Worm (Caenorhabditis elegans) whole organism, L1 larva: ENCODE data around the gene cyn-9.

Source experiments
- C04F5.9 ChIP-seq: sonication (generic microtip); optimal IDR thresholded peaks from 2 replicates; lab custom pipeline; 2016; ENCODE audit warnings: missing genetic modification characterization, missing compliant biosample characterization
- C16A3.4 ChIP-seq: fragments of 150-350 bp; optimal IDR thresholded peaks from 2 replicates; lab custom pipeline; 2014; ENCODE audit warnings: missing biosample characterization, missing genetic modification characterization
- Y116A8C.19 ChIP-seq: sonication (generic microtip); optimal IDR thresholded peaks from 2 replicates; lab custom pipeline; 2016; ENCODE audit warnings: missing compliant biosample characterization, missing genetic modification characterization, borderline replicate concordance
- alr-1 ChIP-seq: fragments of 200-800 bp; sonication (Bioruptor generic); optimal IDR thresholded peaks from 2 replicates; lab custom pipeline; 2018; ENCODE audit warnings: borderline replicate concordance, mild to moderate bottlenecking, missing genetic modification characterization, missing compliant biosample characterization
- aly-2 ChIP-seq: fragments of 150-350 bp; optimal IDR thresholded peaks from 2 replicates; lab custom pipeline; 2014; ENCODE audit warnings: missing biosample characterization, missing genetic modification characterization
- ama-1 ChIP-seq: fragments of 150-350 bp; optimal IDR thresholded peaks from 2 replicates; lab custom pipeline; 2014
- blmp-1 ChIP-seq: fragments of 150-350 bp; optimal IDR thresholded peaks from 2 replicates; lab custom pipeline; 2014; ENCODE audit warnings: missing biosample characterization, missing genetic modification characterization
- ceh-63 ChIP-seq: fragments of 200-800 bp; sonication (Bioruptor generic); optimal IDR thresholded peaks from 2 replicates; lab custom pipeline; 2018; ENCODE audit warnings: mild to moderate bottlenecking, missing genetic modification characterization, missing compliant biosample characterization
- ceh-82 ChIP-seq, 3 experiments: fragments of 150-350 bp in 1 of 3; sonication (generic microtip) in 2 of 3; optimal IDR thresholded peaks; 2 replicates each; lab custom pipeline; 2014 to 2017; ENCODE audit warnings: missing biosample characterization in 3 of 3, missing genetic modification characterization in 3 of 3
- ceh-88 ChIP-seq: fragments of 200-800 bp; sonication (Bioruptor generic); IDR thresholded peaks from 2 replicates; pipeline ENCODE4 v1.3.6; 2022; ENCODE audit warnings: missing genetic modification characterization, missing compliant biosample characterization
- ceh-90 ChIP-seq: sonication (generic microtip); optimal IDR thresholded peaks from 2 replicates; lab custom pipeline; 2016; ENCODE audit warnings: missing genetic modification characterization, missing compliant biosample characterization
- ces-1 ChIP-seq: fragments of 150-350 bp; optimal IDR thresholded peaks from 2 replicates; lab custom pipeline; 2014; ENCODE audit warnings: missing biosample characterization, missing genetic modification reagents, missing genetic modification characterization
- dpl-1 ChIP-seq, 3 experiments: fragments of 150-350 bp in 2 of 3; sonication (generic microtip) in 1 of 3; optimal IDR thresholded peaks; 2 replicates each; lab custom pipeline; 2014 to 2017; ENCODE audit warnings: missing biosample characterization in 3 of 3, missing genetic modification characterization in 3 of 3, missing genetic modification reagents in 3 of 3
- dsc-1 ChIP-seq: sonication (generic microtip); optimal IDR thresholded peaks from 2 replicates; lab custom pipeline; 2016; ENCODE audit warnings: mild to moderate bottlenecking, missing genetic modification characterization, missing compliant biosample characterization
- efl-1 ChIP-seq, 4 experiments: fragments of 150-350 bp; optimal IDR thresholded peaks in 3 of 4; peaks in 1 of 4; 1 replicate in 1 of 4; 2 replicates in 3 of 4; lab custom pipeline; 2014; ENCODE audit warnings: missing biosample characterization in 2 of 4, missing genetic modification characterization in 2 of 4, missing genetic modification reagents in 2 of 4
- efl-3 ChIP-seq: fragments of 200-800 bp; sonication (Bioruptor generic); optimal IDR thresholded peaks from 2 replicates; lab custom pipeline; 2018; ENCODE audit warnings: mild to moderate bottlenecking, missing genetic modification characterization, missing compliant biosample characterization
- egl-27 ChIP-seq, 2 experiments: fragments of 150-350 bp in 1 of 2; sonication (generic microtip); optimal IDR thresholded peaks; 3 replicates each; lab custom pipeline; 2017 to 2018; ENCODE audit warnings: missing biosample characterization in 2 of 2, missing genetic modification characterization in 2 of 2, missing genetic modification reagents in 2 of 2
- elt-3 ChIP-seq, 6 experiments: fragments of 150-350 bp in 1 of 6; sonication (generic microtip); optimal IDR thresholded peaks; 2 replicates each; lab custom pipeline; 2017 to 2018; ENCODE audit warnings: missing biosample characterization in 6 of 6, missing genetic modification characterization in 6 of 6, inconsistent platforms in 1 of 6
- ets-5 ChIP-seq: fragments of 200-800 bp; sonication (Bioruptor generic); IDR thresholded peaks from 2 replicates; pipeline ENCODE4 v1.3.6; 2022; ENCODE audit warnings: missing genetic modification characterization, missing compliant biosample characterization
- fos-1 ChIP-seq: fragments of 150-350 bp; optimal IDR thresholded peaks from 2 replicates; lab custom pipeline; 2014; ENCODE audit warnings: missing biosample characterization, missing genetic modification characterization
- hlh-17 ChIP-seq: fragments of 200-800 bp; sonication (Bioruptor generic); optimal IDR thresholded peaks from 2 replicates; lab custom pipeline; 2018; ENCODE audit warnings: missing genetic modification characterization, mild to moderate bottlenecking, missing compliant biosample characterization, moderate library complexity, borderline replicate concordance
- hlh-4 ChIP-seq: sonication (generic microtip); optimal IDR thresholded peaks from 2 replicates; lab custom pipeline; 2016; ENCODE audit warnings: mild to moderate bottlenecking, missing genetic modification characterization, missing compliant biosample characterization
- isw-1 ChIP-seq: fragments of 200-800 bp; sonication (Bioruptor generic); IDR thresholded peaks from 2 replicates; pipeline ENCODE4 v1.3.6; 2022; ENCODE audit warnings: missing genetic modification characterization, missing compliant biosample characterization
- jun-1 ChIP-seq: fragments of 150-350 bp; optimal IDR thresholded peaks from 2 replicates; lab custom pipeline; 2014; ENCODE audit warnings: missing biosample characterization, missing genetic modification reagents, missing genetic modification characterization
- lin-13 ChIP-seq: fragments of 150-350 bp; optimal IDR thresholded peaks from 2 replicates; lab custom pipeline; 2014; ENCODE audit warnings: missing biosample characterization, missing genetic modification reagents, missing genetic modification characterization
- lin-14 ChIP-seq: fragments of 200-800 bp; sonication (Bioruptor generic); optimal IDR thresholded peaks from 2 replicates; lab custom pipeline; 2018; ENCODE audit warnings: mild to moderate bottlenecking, missing genetic modification characterization, moderate library complexity, missing compliant biosample characterization
- lin-15B ChIP-seq: fragments of 150-350 bp; sonication (generic microtip); optimal IDR thresholded peaks from 3 replicates; lab custom pipeline; 2014; ENCODE audit warnings: missing biosample characterization, missing genetic modification characterization
- lin-35 ChIP-seq, 2 experiments: fragments of 150-350 bp; optimal IDR thresholded peaks; 2 replicates each; lab custom pipeline; 2014; ENCODE audit warnings: missing biosample characterization in 2 of 2, missing genetic modification characterization in 2 of 2, missing genetic modification reagents in 2 of 2
- lin-39 ChIP-seq: fragments of 150-350 bp; optimal IDR thresholded peaks from 2 replicates; lab custom pipeline; 2014; ENCODE audit warnings: missing biosample characterization, missing genetic modification reagents, missing genetic modification characterization
- mab-9 ChIP-seq: fragments of 200-800 bp; sonication (Bioruptor generic); IDR thresholded peaks from 2 replicates; pipeline ENCODE4 v1.3.6; 2022; ENCODE audit warnings: missing genetic modification reagents, missing genetic modification characterization, missing compliant biosample characterization
- mep-1 ChIP-seq: fragments of 150-350 bp; optimal IDR thresholded peaks from 2 replicates; lab custom pipeline; 2014; ENCODE audit warnings: missing biosample characterization, missing genetic modification characterization
- nhr-28 ChIP-seq: fragments of 150-350 bp; optimal IDR thresholded peaks from 2 replicates; lab custom pipeline; 2014; ENCODE audit warnings: missing biosample characterization, missing genetic modification characterization
- nhr-71 ChIP-seq: sonication (generic microtip); optimal IDR thresholded peaks from 2 replicates; lab custom pipeline; 2016; ENCODE audit warnings: mild to moderate bottlenecking, missing genetic modification characterization, moderate library complexity, missing compliant biosample characterization
- nhr-76 ChIP-seq: sonication (generic microtip); optimal IDR thresholded peaks from 2 replicates; lab custom pipeline; 2017; ENCODE audit warnings: missing biosample characterization, missing genetic modification characterization
- nhr-77 ChIP-seq: fragments of 150-350 bp; optimal IDR thresholded peaks from 2 replicates; lab custom pipeline; 2014; ENCODE audit warnings: missing biosample characterization, missing genetic modification characterization
- nhr-85 ChIP-seq: sonication (generic microtip); peaks from one replicate; lab custom pipeline; 2016; ENCODE audit warnings: missing genetic modification characterization, inconsistent platforms, missing compliant biosample characterization
- pax-3 ChIP-seq: fragments of 200-800 bp; sonication (Bioruptor generic); optimal IDR thresholded peaks from 2 replicates; lab custom pipeline; 2018; ENCODE audit warnings: mild to moderate bottlenecking, missing genetic modification characterization, moderate library complexity, missing compliant biosample characterization
- skn-1 ChIP-seq: fragments of 150-350 bp; optimal IDR thresholded peaks from 2 replicates; lab custom pipeline; 2014; ENCODE audit warnings: missing biosample characterization, missing genetic modification characterization
- snpc-4 ChIP-seq: fragments of 150-350 bp; optimal IDR thresholded peaks from 2 replicates; lab custom pipeline; 2014; ENCODE audit warnings: missing biosample characterization, missing genetic modification characterization
- snu-23 ChIP-seq: sonication (generic microtip); optimal IDR thresholded peaks from 2 replicates; lab custom pipeline; 2016; ENCODE audit warnings: missing genetic modification characterization, missing compliant biosample characterization
- sup-37 ChIP-seq: fragments of 200-800 bp; sonication (Bioruptor generic); optimal IDR thresholded peaks from 2 replicates; lab custom pipeline; 2018; ENCODE audit warnings: mild to moderate bottlenecking, missing genetic modification characterization, missing compliant biosample characterization
- swsn-7 ChIP-seq: sonication (generic microtip); optimal IDR thresholded peaks from 2 replicates; lab custom pipeline; 2016; ENCODE audit warnings: missing genetic modification characterization, missing compliant biosample characterization
- tlp-1 ChIP-seq: fragments of 150-350 bp; optimal IDR thresholded peaks from 2 replicates; lab custom pipeline; 2014; ENCODE audit warnings: missing biosample characterization, missing genetic modification characterization
- unc-30 ChIP-seq: sonication (generic microtip); optimal IDR thresholded peaks from 2 replicates; lab custom pipeline; 2017; ENCODE audit warnings: missing biosample characterization, missing genetic modification characterization
- vab-15 ChIP-seq: sonication (generic microtip); optimal IDR thresholded peaks from 2 replicates; lab custom pipeline; 2017; ENCODE audit warnings: missing genotype, mild to moderate bottlenecking, missing genetic modification characterization, missing compliant biosample characterization
- xbp-1 ChIP-seq: sonication (generic microtip); optimal IDR thresholded peaks from 2 replicates; lab custom pipeline; 2016; ENCODE audit warnings: missing genetic modification characterization, missing compliant biosample characterization
- zag-1 ChIP-seq: fragments of 150-350 bp; optimal IDR thresholded peaks from 2 replicates; lab custom pipeline; 2014; ENCODE audit warnings: missing biosample characterization, missing genetic modification characterization
- ztf-11 ChIP-seq, 2 experiments: sonication (generic microtip); optimal IDR thresholded peaks; 2 replicates each; lab custom pipeline; 2016 to 2017; ENCODE audit warnings: missing genetic modification characterization in 2 of 2, missing biosample characterization in 1 of 2, missing compliant biosample characterization in 1 of 2
- ztf-4 ChIP-seq: fragments of 150-350 bp; optimal IDR thresholded peaks from 2 replicates; lab custom pipeline; 2014; ENCODE audit warnings: missing biosample characterization, missing genetic modification characterization

Gene cyn-9

ce11 chrIII:3703397-3703796 lies 4.0 kb upstream of the cyn-9 start, which contains the start of gene C14B1.3 (continued):
- TF ChIP-seq ztf-4 (tag; lab: Kevin White, UChicago) (no peak), mab-9 (GFP tag; lab: Robert Waterston, UW) (no peak), sup-37 (GFP tag; lab: Kevin White, UChicago) (no peak), isw-1 (GFP tag; lab: Robert Waterston, UW) (no peak), lin-15B (tag; lab: Kevin White, UChicago) (no peak), ceh-88 (GFP tag; lab: Robert Waterston, UW) (no peak), pax-3 (tag; lab: Kevin White, UChicago) (no peak), zag-1 (tag; lab: Kevin White, UChicago) (no peak), fos-1 (tag; lab: Kevin White, UChicago) (no peak), C16A3.4 (no peak), aly-2 (tag; lab: Kevin White, UChicago) (no peak), ceh-63 (GFP tag; lab: Kevin White, UChicago) (no peak), efl-3 (GFP tag; lab: Kevin White, UChicago) (no peak), ama-1 (lab: Kevin White, UChicago) (no peak), snpc-4 (tag; lab: Kevin White, UChicago) (no peak), lin-39 (tag; lab: Kevin White, UChicago) (no peak), jun-1 (tag; lab: Kevin White, UChicago) (peak; percentile 17), blmp-1 (tag; lab: Kevin White, UChicago) (no peak), Y116A8C.19 (tag; lab: Kevin White, UChicago) (no peak), egl-27 (tag; optimal IDR thresholded peaks at IDR 0.05; lab: Kevin White, UChicago) (no peak), tlp-1 (tag; lab: Kevin White, UChicago) (no peak), alr-1 (tag; lab: Kevin White, UChicago) (no peak), mep-1 (tag; lab: Kevin White, UChicago) (peak; percentile 3), hlh-4 (no peak), lin-14 (GFP tag; lab: Kevin White, UChicago) (peak; percentile 66), ces-1 (GFP tag; lab: Kevin White, UChicago) (no peak), xbp-1 (peak; percentile 1), dsc-1 (no peak), efl-1 (optimal IDR thresholded peaks at IDR 0.05; lab: Kevin White, UChicago) (no peak), efl-1 (GFP tag; optimal IDR thresholded peaks at IDR 0.05 in 1 of 2; lab: Kevin White, UChicago) (peak; percentile 10 to 91), skn-1 (peak; percentile 87), dpl-1 (GFP tag; optimal IDR thresholded peaks at IDR 0.05; lab: Kevin White, UChicago) (peak in 1 of 3 experiments; percentile 28), vab-15 (tag; lab: Kevin White, UChicago) (no peak), nhr-76 (tag; lab: Kevin White, UChicago) (no peak), nhr-85 (no peak), ets-5 (GFP tag; lab: Robert Waterston, UW) (no peak), hlh-17 (GFP tag; lab: Kevin White, UChicago) (no peak), nhr-28 (tag; lab: Kevin White, UChicago) (no peak), nhr-71 (tag; lab: Kevin White, UChicago) (peak; percentile 39)

ce11 chrIII:3701411-3702310 lies 2.2 kb upstream of the cyn-9 start, which contains the start of the genes pdi-1 and C14B1.2:
TSS of gene pdi-1 (minus strand) at chrIII:3701461.
TSS of gene C14B1.2 (plus strand) at chrIII:3702260.
- no peak for TF ChIP-seq tlp-1 (tag; lab: Kevin White, UChicago)
- peak in 1 of 6 experiments; percentile 22 for TF ChIP-seq elt-3 (tag; optimal IDR thresholded peaks at IDR 0.05; lab: Kevin White, UChicago)
- no peak for TF ChIP-seq snpc-4 (tag; lab: Kevin White, UChicago)
- TF ChIP-seq ceh-90 (tag; lab: Kevin White, UChicago), result no peak
- peak; percentile 2 to 31 for TF ChIP-seq efl-1 (optimal IDR thresholded peaks at IDR 0.05; lab: Kevin White, UChicago)
- peak in 1 of 2 experiments; percentile 33 for TF ChIP-seq efl-1 (GFP tag; optimal IDR thresholded peaks at IDR 0.05 in 1 of 2; lab: Kevin White, UChicago)
- TF ChIP-seq swsn-7 (tag; lab: Kevin White, UChicago), result peak; percentile 14
- TF ChIP-seq lin-35 (GFP tag; optimal IDR thresholded peaks at IDR 0.05; lab: Kevin White, UChicago), result peak; percentile 17 to 31
- peak; percentile 15 for TF ChIP-seq nhr-77 (tag; lab: Kevin White, UChicago)
- TF ChIP-seq xbp-1, result peak; percentile 98
- no peak for TF ChIP-seq ceh-82 (tag; optimal IDR thresholded peaks at IDR 0.05; lab: Kevin White, UChicago)
- no peak for TF ChIP-seq ztf-11 (tag; optimal IDR thresholded peaks at IDR 0.05; lab: Kevin White, UChicago)
- no peak for TF ChIP-seq skn-1
- no peak for TF ChIP-seq unc-30 (tag; lab: Kevin White, UChicago)
- no peak for TF ChIP-seq hlh-4
- TF ChIP-seq nhr-71 (tag; lab: Kevin White, UChicago), result peak; percentile 55
- TF ChIP-seq dpl-1 (GFP tag; optimal IDR thresholded peaks at IDR 0.05; lab: Kevin White, UChicago), result peak in 2 of 3 experiments; percentile 3 to 10
- no peak for TF ChIP-seq isw-1 (GFP tag; lab: Robert Waterston, UW)
- peak; percentile 47 for TF ChIP-seq snu-23 (GFP tag; lab: Kevin White, UChicago)
- TF ChIP-seq C04F5.9 (tag; lab: Kevin White, UChicago), result no peak
- TF ChIP-seq lin-13, result no peak
